Fruit fly (Drosophila melanogaster) whole organism, embryonic: ENCODE results near the gene POLDIP2.
A peak's percentile ranks its signal among the peaks of the same experiment; 100 is the strongest.

Source experiments
- Abd-B ChIP-seq: fragments of 200-800 bp; sonication (Bioruptor generic); optimal IDR thresholded peaks from 2 replicates; lab custom pipeline; 2018; ENCODE audit warnings: missing biosample characterization, mild to moderate bottlenecking, missing genetic modification characterization, moderate library complexity
- Adf1 ChIP-seq: fragments of 200-800 bp; sonication (Bioruptor generic); IDR thresholded peaks from 2 replicates; pipeline ENCODE4 v1.3.6; 2022; ENCODE audit warnings: missing biosample characterization, missing genetic modification characterization
- CG10321 ChIP-seq: fragments of 200-800 bp; sonication (Bioruptor generic); IDR thresholded peaks from 2 replicates; pipeline ENCODE4 v1.3.6; 2022; ENCODE audit warnings: missing biosample characterization, missing genetic modification characterization
- CG10654 ChIP-seq: fragments of 200-800 bp; sonication (Bioruptor generic); optimal IDR thresholded peaks from 2 replicates; lab custom pipeline; 2016; ENCODE audit warnings: missing biosample characterization, missing genetic modification characterization
- CG12104 ChIP-seq: fragments of 200-800 bp; sonication (Bioruptor generic); optimal IDR thresholded peaks from 3 replicates; lab custom pipeline; 2016; ENCODE audit warnings: missing biosample characterization, missing genetic modification characterization
- CG12769 ChIP-seq: fragments of 200-800 bp; sonication (Bioruptor generic); optimal IDR thresholded peaks from 2 replicates; lab custom pipeline; 2019; ENCODE audit warnings: missing biosample characterization, mild to moderate bottlenecking, missing genetic modification characterization, moderate library complexity
- CG1603 ChIP-seq: fragments of 200-800 bp; sonication (Bioruptor generic); optimal IDR thresholded peaks from 2 replicates; lab custom pipeline; 2019; ENCODE audit warnings: missing biosample characterization, mild to moderate bottlenecking, missing genetic modification characterization, moderate library complexity
- CG1647 ChIP-seq: fragments of 200-800 bp; sonication (Bioruptor generic); optimal IDR thresholded peaks from 3 replicates; lab custom pipeline; 2016; ENCODE audit warnings: missing biosample characterization, missing genetic modification characterization
- CG1832 ChIP-seq: fragments of 200-800 bp; sonication (Bioruptor generic); optimal IDR thresholded peaks from 2 replicates; lab custom pipeline; 2017; ENCODE audit warnings: missing biosample characterization, mild to moderate bottlenecking, missing genetic modification characterization, inconsistent platforms
- CG30431 ChIP-seq: fragments of 200-800 bp; sonication (Bioruptor generic); optimal IDR thresholded peaks from 2 replicates; lab custom pipeline; 2017; ENCODE audit warnings: missing biosample characterization, missing genetic modification characterization
- CG42726 ChIP-seq: fragments of 200-800 bp; sonication (Bioruptor generic); IDR thresholded peaks from 2 replicates; pipeline ENCODE4 v1.3.6; 2022; ENCODE audit warnings: missing biosample characterization, missing genetic modification characterization; ENCODE audit not compliant: partially characterized antibody
- CG4360 ChIP-seq: fragments of 200-800 bp; sonication (Bioruptor generic); IDR thresholded peaks from 2 replicates; pipeline ENCODE4 v1.3.6; 2022; ENCODE audit warnings: missing biosample characterization, missing genetic modification characterization
- CG6254 ChIP-seq: fragments of 200-800 bp; sonication (Bioruptor generic); optimal IDR thresholded peaks from 3 replicates; lab custom pipeline; 2017; ENCODE audit warnings: mild to moderate bottlenecking, missing biosample characterization, missing genetic modification reagents, missing genetic modification characterization
- CG7372 ChIP-seq: fragments of 200-800 bp; sonication (Bioruptor generic); IDR thresholded peaks from 2 replicates; pipeline ENCODE4 v1.3.6; 2022; ENCODE audit warnings: missing biosample characterization, missing genetic modification characterization
- CG9797 ChIP-seq: fragments of 200-800 bp; sonication (Bioruptor generic); optimal IDR thresholded peaks from 3 replicates; lab custom pipeline; 2018; ENCODE audit warnings: missing biosample characterization, mild to moderate bottlenecking, missing genetic modification characterization
- CHES-1-like ChIP-seq: fragments of 200-800 bp; sonication (Bioruptor generic); optimal IDR thresholded peaks from 2 replicates; lab custom pipeline; 2016; ENCODE audit warnings: missing biosample characterization, missing genetic modification characterization
- Hsf ChIP-seq: fragments of 200-800 bp; sonication (Bioruptor generic); optimal IDR thresholded peaks from 3 replicates; lab custom pipeline; 2016; ENCODE audit warnings: missing biosample characterization, missing genetic modification characterization
- Jarid2 ChIP-seq: fragments of 200-800 bp; sonication (Bioruptor generic); optimal IDR thresholded peaks from 3 replicates; lab custom pipeline; 2017; ENCODE audit warnings: mild to moderate bottlenecking, missing biosample characterization, missing genetic modification reagents, missing genetic modification characterization
- Kr ChIP-seq: fragments of 200-800 bp; sonication (Bioruptor generic); optimal IDR thresholded peaks from 2 replicates; lab custom pipeline; 2017; ENCODE audit warnings: missing biosample characterization, mild to moderate bottlenecking, missing genetic modification characterization
- Med ChIP-seq: fragments of 200-800 bp; sonication (Bioruptor generic); peaks from one replicate; lab custom pipeline; 2016; ENCODE audit warnings: missing biosample characterization, missing genetic modification characterization, mild to moderate bottlenecking, inconsistent platforms, moderate library complexity
- Myb ChIP-seq: fragments of 200-800 bp; sonication (Bioruptor generic); optimal IDR thresholded peaks from 2 replicates; lab custom pipeline; 2016; ENCODE audit warnings: missing biosample characterization, missing genetic modification characterization
- NC2β ChIP-seq: fragments of 200-800 bp; sonication (Bioruptor generic); optimal IDR thresholded peaks from 2 replicates; lab custom pipeline; 2016; ENCODE audit warnings: missing biosample characterization, missing genetic modification characterization
- NFAT ChIP-seq: fragments of 200-800 bp; sonication (Bioruptor generic); IDR thresholded peaks from 2 replicates; pipeline ENCODE4 v1.3.6; 2022; ENCODE audit warnings: missing biosample characterization, missing genetic modification characterization
- Sin3A ChIP-seq: fragments of >200 bp; optimal IDR thresholded peaks from 2 replicates; lab custom pipeline; 2018
- Tbp ChIP-seq: fragments of >200 bp; optimal IDR thresholded peaks from 2 replicates; lab custom pipeline; 2018; ENCODE audit warnings: missing biosample characterization, missing genetic modification characterization
- ab ChIP-seq: fragments of 200-800 bp; sonication (Bioruptor generic); optimal IDR thresholded peaks from 2 replicates; lab custom pipeline; 2016; ENCODE audit warnings: missing biosample characterization, missing genetic modification characterization
- ci ChIP-seq: fragments of 200-800 bp; sonication (Bioruptor generic); IDR thresholded peaks from 3 replicates; pipeline ENCODE4 v1.3.6; 2022; ENCODE audit warnings: missing biosample characterization, missing genetic modification characterization
- crol ChIP-seq: fragments of 200-800 bp; sonication (Bioruptor generic); IDR thresholded peaks from 2 replicates; pipeline ENCODE4 v1.3.6; 2022; ENCODE audit warnings: missing biosample characterization, missing genetic modification characterization
- cwo ChIP-seq: fragments of 200-800 bp; sonication (Bioruptor generic); optimal IDR thresholded peaks from 3 replicates; lab custom pipeline; 2017; ENCODE audit warnings: missing biosample characterization, missing genetic modification characterization, mild to moderate bottlenecking, moderate library complexity, missing genetic modification reagents
- dysf ChIP-seq: fragments of 200-800 bp; sonication (Bioruptor generic); IDR thresholded peaks from 3 replicates; pipeline ENCODE4 v1.3.6; 2022; ENCODE audit warnings: missing biosample characterization, missing genetic modification characterization
- ems ChIP-seq: fragments of 200-800 bp; sonication (Bioruptor generic); optimal IDR thresholded peaks from 3 replicates; lab custom pipeline; 2016; ENCODE audit warnings: missing biosample characterization, missing genetic modification characterization
- en ChIP-seq: fragments of 200-800 bp; sonication (Bioruptor generic); optimal IDR thresholded peaks from 2 replicates; lab custom pipeline; 2016; ENCODE audit warnings: missing biosample characterization, missing genetic modification characterization
- hb ChIP-seq: fragments of 200-800 bp; sonication (Bioruptor generic); IDR thresholded peaks from 3 replicates; pipeline ENCODE4 v1.3.6; 2022; ENCODE audit warnings: missing biosample characterization, missing genetic modification characterization; ENCODE audit not compliant: partially characterized antibody
- jumu ChIP-seq: fragments of 200-800 bp; sonication (Bioruptor generic); optimal IDR thresholded peaks from 3 replicates; lab custom pipeline; 2016; ENCODE audit warnings: missing biosample characterization, missing genetic modification characterization
- kay ChIP-seq: fragments of 200-800 bp; sonication (Bioruptor generic); optimal IDR thresholded peaks from 2 replicates; lab custom pipeline; 2016; ENCODE audit warnings: missing biosample characterization, missing genetic modification characterization
- lab ChIP-seq: fragments of 200-800 bp; sonication (Bioruptor generic); optimal IDR thresholded peaks from 3 replicates; lab custom pipeline; 2017; ENCODE audit warnings: missing biosample characterization, missing genetic modification characterization, mild to moderate bottlenecking, moderate library complexity, missing genetic modification reagents
- mirr ChIP-seq: fragments of 200-800 bp; sonication (Bioruptor generic); optimal IDR thresholded peaks from 3 replicates; lab custom pipeline; 2018; ENCODE audit warnings: missing biosample characterization, mild to moderate bottlenecking, missing genetic modification characterization
- nerfin-1 ChIP-seq: fragments of 200-800 bp; sonication (Bioruptor generic); optimal IDR thresholded peaks from 3 replicates; lab custom pipeline; 2019; ENCODE audit warnings: missing biosample characterization, mild to moderate bottlenecking, missing genetic modification characterization, moderate library complexity
- odd ChIP-seq: fragments of 200-800 bp; sonication (Bioruptor generic); optimal IDR thresholded peaks from 2 replicates; lab custom pipeline; 2017; ENCODE audit warnings: missing biosample characterization, mild to moderate bottlenecking, missing genetic modification characterization
- org-1 ChIP-seq: fragments of 200-800 bp; sonication (Bioruptor generic); optimal IDR thresholded peaks from 2 replicates; lab custom pipeline; 2017; ENCODE audit warnings: missing biosample characterization, missing genetic modification characterization
- pnt ChIP-seq: fragments of 200-800 bp; sonication (Bioruptor generic); optimal IDR thresholded peaks from 3 replicates; lab custom pipeline; 2016; ENCODE audit warnings: missing biosample characterization, missing genetic modification characterization
- rib ChIP-seq: fragments of 200-800 bp; sonication (Bioruptor generic); IDR thresholded peaks from 2 replicates; pipeline ENCODE4 v1.3.6; 2022; ENCODE audit warnings: missing biosample characterization, missing genetic modification characterization
- sens ChIP-seq: fragments of 200-800 bp; sonication (Bioruptor generic); peaks from one replicate; lab custom pipeline; 2016; ENCODE audit warnings: missing biosample characterization, missing genetic modification characterization
- sens-2 ChIP-seq: fragments of 200-800 bp; sonication (Bioruptor generic); IDR thresholded peaks from 2 replicates; pipeline ENCODE4 v1.3.6; 2022; ENCODE audit warnings: missing biosample characterization, missing genetic modification characterization
- shn ChIP-seq: fragments of 200-800 bp; sonication (Bioruptor generic); optimal IDR thresholded peaks from 3 replicates; lab custom pipeline; 2016; ENCODE audit warnings: missing biosample characterization, missing genetic modification characterization
- sisA ChIP-seq: fragments of 200-800 bp; sonication (Bioruptor generic); IDR thresholded peaks from 2 replicates; pipeline ENCODE4 v1.3.6; 2022; ENCODE audit warnings: missing biosample characterization, missing genetic modification characterization
- sug ChIP-seq: fragments of 200-800 bp; optimal IDR thresholded peaks from 2 replicates; lab custom pipeline; 2019; ENCODE audit warnings: missing biosample characterization, mild to moderate bottlenecking, missing genetic modification characterization, moderate library complexity
- unc-4 ChIP-seq: fragments of 200-800 bp; sonication (Bioruptor generic); IDR thresholded peaks from 2 replicates; pipeline ENCODE4 v1.3.6; 2022; ENCODE audit warnings: missing biosample characterization, missing genetic modification characterization; ENCODE audit not compliant: partially characterized antibody
- vnd ChIP-seq: fragments of 200-800 bp; sonication (Bioruptor generic); IDR thresholded peaks from 3 replicates; pipeline ENCODE4 v1.3.6; 2022; ENCODE audit warnings: missing biosample characterization, missing genetic modification characterization; ENCODE audit not compliant: partially characterized antibody

The POLDIP2 gene

dm6 chr3R:5516582-5517001 is 49.0 kb downstream of the POLDIP2 start (continued):
- TF ChIP-seq Kr (GFP tag; lab: Kevin White, UChicago) (no peak), org-1 (GFP tag; lab: Kevin White, UChicago) (no peak), Med (GFP tag; lab: Kevin White, UChicago) (no peak), Abd-B (GFP tag; lab: Kevin White, UChicago) (peak; percentile 23), ems (GFP tag; lab: Kevin White, UChicago) (peak; percentile 12), CG6254 (GFP tag; lab: Kevin White, UChicago) (no peak), vnd (GFP tag; lab: Robert Waterston, UW) (no peak), CG1603 (peak; percentile 27), sens (GFP tag; lab: Kevin White, UChicago) (peak; percentile 72), CG10321 (GFP tag; lab: Robert Waterston, UW) (no peak), rib (no peak), crol (GFP tag; lab: Robert Waterston, UW) (no peak), sens-2 (GFP tag; lab: Robert Waterston, UW) (no peak), NC2β (GFP tag; lab: Kevin White, UChicago) (no peak), ab (GFP tag; lab: Kevin White, UChicago) (no peak), dysf (GFP tag; lab: Robert Waterston, UW) (no peak), CG1647 (GFP tag; lab: Kevin White, UChicago) (no peak), CG10654 (GFP tag; lab: Kevin White, UChicago) (no peak), nerfin-1 (tag; lab: Kevin White, UChicago) (no peak)
- TF ChIP-seq, all 482 proteins: peak for 30

- TF ChIP-seq Jarid2 (GFP tag; lab: Kevin White, UChicago) (peak; percentile 87), CG12769 (tag; lab: Kevin White, UChicago) (peak; percentile 80), CHES-1-like (GFP tag; lab: Kevin White, UChicago) (no peak), hb (GFP tag; lab: Robert Waterston, UW) (0 out of 3 replicates have a peak, but pooled peaks have one; percentile 45), CG7372 (no peak), lab (GFP tag; lab: Kevin White, UChicago) (peak; percentile 22), shn (GFP tag; lab: Kevin White, UChicago) (no peak), NFAT (GFP tag; lab: Robert Waterston, UW) (0 out of 2 replicates have a peak, but pooled peaks have one; percentile 3), mirr (peak; percentile 14), CG30431 (GFP tag; lab: Kevin White, UChicago) (no peak), Adf1 (GFP tag; lab: Robert Waterston, UW) (peak; percentile 100), CG4360 (GFP tag; lab: Robert Waterston, UW) (peak; percentile 9; the same call in 1 of the 2 replicates), pnt (no peak), Myb (GFP tag; lab: Kevin White, UChicago) (peak; percentile 58), Hsf (GFP tag; lab: Kevin White, UChicago) (no peak), Tbp (no peak), sens (GFP tag; lab: Kevin White, UChicago) (peak; percentile 82), cwo (GFP tag; lab: Kevin White, UChicago) (peak; percentile 73), sisA (GFP tag; lab: Robert Waterston, UW) (no peak), CG12104 (GFP tag; lab: Kevin White, UChicago) (no peak), unc-4 (GFP tag; lab: Robert Waterston, UW) (peak; percentile 38; the same call in 1 of the 2 replicates), CG9797 (GFP tag; lab: Kevin White, UChicago) (peak; percentile 69), CG1832 (GFP tag; lab: Kevin White, UChicago) (peak; percentile 78), CG42726 (GFP tag; lab: Robert Waterston, UW) (peak; percentile 84), kay (GFP tag; lab: Kevin White, UChicago) (peak; percentile 55), Sin3A (lab: Kevin White, UChicago) (peak; percentile 44), sug (tag; lab: Kevin White, UChicago) (peak; percentile 57), ci (GFP tag; lab: Robert Waterston, UW) (peak; percentile 62; the same call in 2 of the 3 replicates), jumu (GFP tag; lab: Kevin White, UChicago) (no peak), en (GFP tag; lab: Kevin White, UChicago) (peak; percentile 11), odd (GFP tag; lab: Kevin White, UChicago) (peak; percentile 9)
Observed at dm6 chr3R:5517002-5517875, 49.7 kb downstream of the POLDIP2 start, which contains the start of gene Itpr. Gene Itpr, plus strand, starts transcription at chr3R:5517117.
